Worm (Caenorhabditis elegans) whole organism, L3 larva: Measurements from ENCODE around the gene srh-287.

ENCODE experiments used
- R02D3.7 ChIP-seq: fragments of 150-350 bp; optimal IDR thresholded peaks from 2 replicates; lab custom pipeline; 2014; ENCODE audit warnings: missing biosample characterization, missing genetic modification characterization
- ZK546.5 ChIP-seq: sonication (generic microtip); optimal IDR thresholded peaks from 2 replicates; lab custom pipeline; 2017; ENCODE audit warnings: missing biosample characterization, missing genetic modification characterization
- ama-1 ChIP-seq: fragments of 150-350 bp; optimal IDR thresholded peaks from 2 replicates; lab custom pipeline; 2018
- ceh-82 ChIP-seq: fragments of 150-350 bp; optimal IDR thresholded peaks from 2 replicates; lab custom pipeline; 2014; ENCODE audit warnings: missing biosample characterization, missing genetic modification characterization
- elt-2 ChIP-seq: sonication (generic microtip); optimal IDR thresholded peaks from 2 replicates; lab custom pipeline; 2016; ENCODE audit warnings: missing genetic modification reagents, mild to moderate bottlenecking, missing genetic modification characterization, missing compliant biosample characterization
- fkh-10 ChIP-seq: sonication (generic microtip); optimal IDR thresholded peaks from 2 replicates; lab custom pipeline; 2017; ENCODE audit warnings: missing biosample characterization, missing genetic modification reagents, missing genetic modification characterization
- nhr-237 ChIP-seq: fragments of 150-350 bp; optimal IDR thresholded peaks from 2 replicates; lab custom pipeline; 2014; ENCODE audit warnings: missing biosample characterization, missing genetic modification characterization
- nhr-67 ChIP-seq: fragments of 150-350 bp; optimal IDR thresholded peaks from 2 replicates; lab custom pipeline; 2014; ENCODE audit warnings: missing biosample characterization, missing genetic modification characterization

DNA sequence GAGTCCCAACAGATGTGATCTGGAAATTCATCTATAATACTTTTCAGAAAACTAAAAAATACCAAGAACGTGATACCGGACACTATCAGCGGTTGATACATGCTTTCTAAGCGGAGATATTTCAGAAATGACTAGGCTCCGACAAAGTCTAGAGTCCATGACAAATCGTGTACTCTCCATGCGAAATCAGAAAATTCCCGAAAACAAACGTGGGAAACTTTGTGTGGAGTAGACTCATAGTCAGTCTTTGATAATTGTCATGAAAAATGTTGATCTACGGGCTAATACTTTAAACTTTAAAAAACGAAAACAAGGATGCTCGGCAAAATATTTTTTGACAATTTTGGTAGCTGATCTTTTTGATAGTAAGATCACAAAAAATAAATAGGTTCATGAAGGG, 1.8 kb upstream of the srh-287 start, which contains the start of gene srx-18:
- no peak for TF ChIP-seq ama-1
- TF ChIP-seq fkh-10 (GFP tag; lab: Kevin White, UChicago) = no peak
- no peak for TF ChIP-seq ceh-82 (tag; lab: Kevin White, UChicago)
- no peak for TF ChIP-seq elt-2 (tag; lab: Kevin White, UChicago)
- no peak for TF ChIP-seq nhr-237 (tag; lab: Kevin White, UChicago)
- no peak for TF ChIP-seq ZK546.5
- TF ChIP-seq nhr-67 (tag; lab: Kevin White, UChicago) = no peak
- TF ChIP-seq R02D3.7 (tag; lab: Kevin White, UChicago) = no peak
